Fruit fly (Drosophila melanogaster) whole organism, embryonic: Measurements from ENCODE around the gene CG14005.

Source experiments
- Atf6 ChIP-seq: fragments of 200-800 bp; sonication (Bioruptor generic); IDR thresholded peaks from 2 replicates; pipeline ENCODE4 v1.3.6; 2022; ENCODE audit warnings: missing biosample characterization, missing genetic modification characterization
- CG11247 ChIP-seq: fragments of 200-800 bp; sonication (Bioruptor generic); IDR thresholded peaks from 2 replicates; pipeline ENCODE4 v1.3.6; 2022; ENCODE audit warnings: missing biosample characterization, missing genetic modification characterization
- CG13894 ChIP-seq: fragments of 200-800 bp; sonication (Bioruptor generic); optimal IDR thresholded peaks from 3 replicates; lab custom pipeline; 2018; ENCODE audit warnings: missing biosample characterization, mild to moderate bottlenecking, missing genetic modification characterization, moderate library complexity
- CG14050 ChIP-seq: fragments of 200-800 bp; sonication (Bioruptor generic); IDR thresholded peaks from 3 replicates; pipeline ENCODE4 v1.3.6; 2022; ENCODE audit warnings: missing biosample characterization, missing genetic modification characterization
- CG15479 ChIP-seq: fragments of 200-800 bp; sonication (Bioruptor generic); optimal IDR thresholded peaks from 3 replicates; lab custom pipeline; 2019; ENCODE audit warnings: missing biosample characterization, mild to moderate bottlenecking, missing genetic modification characterization, moderate library complexity
- CG15514 ChIP-seq: fragments of 200-800 bp; sonication (Bioruptor generic); optimal IDR thresholded peaks from 3 replicates; lab custom pipeline; 2017; ENCODE audit warnings: missing biosample characterization, missing genetic modification characterization, mild to moderate bottlenecking, moderate library complexity, missing genetic modification reagents
- CG16813 ChIP-seq: fragments of 200-800 bp; sonication (Bioruptor generic); IDR thresholded peaks from 3 replicates; pipeline ENCODE4 v1.3.6; 2022; ENCODE audit warnings: missing biosample characterization, missing genetic modification characterization; ENCODE audit not compliant: partially characterized antibody
- CG17385 ChIP-seq: fragments of 200-800 bp; sonication (Bioruptor generic); optimal IDR thresholded peaks from 3 replicates; lab custom pipeline; 2018; ENCODE audit warnings: missing biosample characterization, mild to moderate bottlenecking, missing genetic modification characterization
- CG17612 ChIP-seq: fragments of 200-800 bp; sonication (Bioruptor generic); IDR thresholded peaks from 2 replicates; pipeline ENCODE4 v1.3.6; 2022; ENCODE audit warnings: missing biosample characterization, missing genetic modification characterization
- CG18599 ChIP-seq: fragments of 200-800 bp; sonication (Bioruptor generic); optimal IDR thresholded peaks from 3 replicates; lab custom pipeline; 2017; ENCODE audit warnings: missing biosample characterization, missing genetic modification characterization, mild to moderate bottlenecking, moderate library complexity, missing genetic modification reagents
- CG2678 ChIP-seq: fragments of 200-800 bp; sonication (Bioruptor generic); optimal IDR thresholded peaks from 3 replicates; lab custom pipeline; 2019; ENCODE audit warnings: missing biosample characterization, mild to moderate bottlenecking, missing genetic modification characterization, moderate library complexity
- CG33213 ChIP-seq: fragments of 200-800 bp; sonication (Bioruptor generic); optimal IDR thresholded peaks from 3 replicates; lab custom pipeline; 2016; ENCODE audit warnings: missing biosample characterization, missing genetic modification characterization
- CG5953 ChIP-seq: fragments of 200-800 bp; sonication (Bioruptor generic); IDR thresholded peaks from 2 replicates; pipeline ENCODE4 v1.3.6; 2022; ENCODE audit warnings: missing biosample characterization, missing genetic modification characterization
- CG7556 ChIP-seq: fragments of 200-800 bp; sonication (Bioruptor generic); optimal IDR thresholded peaks from 2 replicates; lab custom pipeline; 2017; ENCODE audit warnings: missing biosample characterization, mild to moderate bottlenecking, missing genetic modification characterization
- CG9797 ChIP-seq: fragments of 200-800 bp; sonication (Bioruptor generic); optimal IDR thresholded peaks from 3 replicates; lab custom pipeline; 2018; ENCODE audit warnings: missing biosample characterization, mild to moderate bottlenecking, missing genetic modification characterization
- Doc3 ChIP-seq: fragments of 200-800 bp; sonication (Bioruptor generic); IDR thresholded peaks from 3 replicates; pipeline ENCODE4 v1.3.6; 2022; ENCODE audit warnings: missing biosample characterization, missing genetic modification characterization; ENCODE audit not compliant: partially characterized antibody
- Ets65A ChIP-seq: fragments of 200-800 bp; sonication (Bioruptor generic); peaks from one replicate; lab custom pipeline; 2016; ENCODE audit warnings: missing biosample characterization, missing genetic modification characterization
- Fer2 ChIP-seq: fragments of 200-800 bp; sonication (Bioruptor generic); optimal IDR thresholded peaks from 2 replicates; lab custom pipeline; 2018; ENCODE audit warnings: missing biosample characterization, mild to moderate bottlenecking, missing genetic modification characterization, moderate library complexity
- HLH4C ChIP-seq: fragments of 200-800 bp; sonication (Bioruptor generic); IDR thresholded peaks from 3 replicates; pipeline ENCODE4 v1.3.6; 2022; ENCODE audit warnings: missing biosample characterization, missing genetic modification characterization; ENCODE audit not compliant: partially characterized antibody
- HLHmδ ChIP-seq: fragments of 200-800 bp; sonication (Bioruptor generic); optimal IDR thresholded peaks from 2 replicates; lab custom pipeline; 2018; ENCODE audit warnings: missing biosample characterization, mild to moderate bottlenecking, missing genetic modification characterization, moderate library complexity
- Hand ChIP-seq: fragments of 200-800 bp; sonication (Bioruptor generic); optimal IDR thresholded peaks from 2 replicates; lab custom pipeline; 2017; ENCODE audit warnings: mild to moderate bottlenecking, missing biosample characterization, missing genetic modification reagents, missing genetic modification characterization
- Hmx ChIP-seq: fragments of 200-800 bp; sonication (Bioruptor generic); optimal IDR thresholded peaks from 2 replicates; lab custom pipeline; 2016; ENCODE audit warnings: missing biosample characterization, missing genetic modification characterization
- Hr39 ChIP-seq: fragments of >200 bp; optimal IDR thresholded peaks from 2 replicates; lab custom pipeline; 2017
- MESR4 ChIP-seq: fragments of 200-800 bp; sonication (Bioruptor generic); optimal IDR thresholded peaks from 2 replicates; lab custom pipeline; 2018; ENCODE audit warnings: missing biosample characterization, mild to moderate bottlenecking, missing genetic modification characterization, moderate library complexity
- Nf-YC ChIP-seq: fragments of 200-800 bp; optimal IDR thresholded peaks from 3 replicates; lab custom pipeline; 2019; ENCODE audit warnings: missing biosample characterization, mild to moderate bottlenecking, missing genetic modification characterization, moderate library complexity
- Rfx ChIP-seq: fragments of 200-800 bp; sonication (Bioruptor generic); IDR thresholded peaks from 2 replicates; pipeline ENCODE4 v1.3.6; 2022; ENCODE audit warnings: missing biosample characterization, missing genetic modification characterization
- ash1 ChIP-seq: fragments of 200-800 bp; sonication (Bioruptor generic); optimal IDR thresholded peaks from 2 replicates; lab custom pipeline; 2018; ENCODE audit warnings: missing biosample characterization, mild to moderate bottlenecking, missing genetic modification characterization
- cad ChIP-seq: fragments of >200 bp; optimal IDR thresholded peaks from 2 replicates; lab custom pipeline; 2017; ENCODE audit warnings: missing biosample characterization, missing genetic modification characterization
- ci ChIP-seq: fragments of 200-800 bp; sonication (Bioruptor generic); IDR thresholded peaks from 3 replicates; pipeline ENCODE4 v1.3.6; 2022; ENCODE audit warnings: missing biosample characterization, missing genetic modification characterization
- crol ChIP-seq: fragments of 200-800 bp; sonication (Bioruptor generic); IDR thresholded peaks from 2 replicates; pipeline ENCODE4 v1.3.6; 2022; ENCODE audit warnings: missing biosample characterization, missing genetic modification characterization
- crp ChIP-seq, 2 experiments: fragments of 200-800 bp; sonication (Bioruptor generic); optimal IDR thresholded peaks; 2 replicates in 1 of 2; 3 replicates in 1 of 2; lab custom pipeline; 2017; ENCODE audit warnings: missing biosample characterization in 2 of 2, missing genetic modification characterization in 2 of 2, mild to moderate bottlenecking in 1 of 2, moderate library complexity in 1 of 2
- ham ChIP-seq: fragments of 200-800 bp; sonication (Bioruptor generic); IDR thresholded peaks from 2 replicates; pipeline ENCODE4 v1.3.6; 2022; ENCODE audit warnings: missing biosample characterization, missing genetic modification characterization
- hb ChIP-seq: fragments of 200-800 bp; sonication (Bioruptor generic); IDR thresholded peaks from 3 replicates; pipeline ENCODE4 v1.3.6; 2022; ENCODE audit warnings: missing biosample characterization, missing genetic modification characterization; ENCODE audit not compliant: partially characterized antibody
- jumu ChIP-seq: fragments of 200-800 bp; sonication (Bioruptor generic); optimal IDR thresholded peaks from 3 replicates; lab custom pipeline; 2016; ENCODE audit warnings: missing biosample characterization, missing genetic modification characterization
- knrl ChIP-seq: fragments of 200-800 bp; sonication (Bioruptor generic); IDR thresholded peaks from 3 replicates; pipeline ENCODE4 v1.3.6; 2022; ENCODE audit warnings: missing biosample characterization, missing genetic modification characterization; ENCODE audit not compliant: partially characterized antibody
- lbe ChIP-seq: fragments of 200-800 bp; sonication (Bioruptor generic); optimal IDR thresholded peaks from 2 replicates; lab custom pipeline; 2016; ENCODE audit warnings: missing biosample characterization, mild to moderate bottlenecking, missing genetic modification characterization
- lilli ChIP-seq: fragments of 200-800 bp; sonication (Bioruptor generic); optimal IDR thresholded peaks from 3 replicates; lab custom pipeline; 2016; ENCODE audit warnings: missing biosample characterization, missing genetic modification characterization
- pum ChIP-seq: fragments of 200-800 bp; sonication (Bioruptor generic); optimal IDR thresholded peaks from 2 replicates; lab custom pipeline; 2016; ENCODE audit warnings: missing biosample characterization, missing genetic modification characterization
- sd ChIP-seq: fragments of 200-800 bp; sonication (Bioruptor generic); optimal IDR thresholded peaks from 3 replicates; lab custom pipeline; 2018; ENCODE audit warnings: missing biosample characterization, mild to moderate bottlenecking, missing genetic modification characterization, moderate library complexity
- sug ChIP-seq: fragments of 200-800 bp; optimal IDR thresholded peaks from 2 replicates; lab custom pipeline; 2019; ENCODE audit warnings: missing biosample characterization, mild to moderate bottlenecking, missing genetic modification characterization, moderate library complexity
- tll ChIP-seq, 2 experiments: fragments of 200-800 bp in 1 of 2; fragments of >200 bp in 1 of 2; sonication (Bioruptor generic) in 1 of 2; optimal IDR thresholded peaks; 2 replicates each; lab custom pipeline; 2017 to 2019; ENCODE audit warnings: missing biosample characterization in 2 of 2, missing genetic modification characterization in 2 of 2, mild to moderate bottlenecking in 1 of 2, moderate library complexity in 1 of 2
- twi ChIP-seq: fragments of 200-800 bp; optimal IDR thresholded peaks from 2 replicates; lab custom pipeline; 2019; ENCODE audit warnings: missing biosample characterization, mild to moderate bottlenecking, missing genetic modification characterization, moderate library complexity
- vvl ChIP-seq: fragments of 200-800 bp; sonication (Bioruptor generic); IDR thresholded peaks from 2 replicates; pipeline ENCODE4 v1.3.6; 2022; ENCODE audit warnings: missing biosample characterization, missing genetic modification characterization
- wek ChIP-seq: fragments of 200-800 bp; sonication (Bioruptor generic); optimal IDR thresholded peaks from 3 replicates; lab custom pipeline; 2018; ENCODE audit warnings: missing biosample characterization, mild to moderate bottlenecking, missing genetic modification characterization, moderate library complexity
- zen ChIP-seq: fragments of 200-800 bp; sonication (Bioruptor generic); optimal IDR thresholded peaks from 3 replicates; lab custom pipeline; 2018; ENCODE audit warnings: missing biosample characterization, mild to moderate bottlenecking, missing genetic modification characterization, moderate library complexity
- zfh2 ChIP-seq: fragments of 200-800 bp; sonication (Bioruptor generic); optimal IDR thresholded peaks from 2 replicates; lab custom pipeline; 2016; ENCODE audit warnings: missing biosample characterization, missing genetic modification characterization

The CG14005 gene

DNA sequence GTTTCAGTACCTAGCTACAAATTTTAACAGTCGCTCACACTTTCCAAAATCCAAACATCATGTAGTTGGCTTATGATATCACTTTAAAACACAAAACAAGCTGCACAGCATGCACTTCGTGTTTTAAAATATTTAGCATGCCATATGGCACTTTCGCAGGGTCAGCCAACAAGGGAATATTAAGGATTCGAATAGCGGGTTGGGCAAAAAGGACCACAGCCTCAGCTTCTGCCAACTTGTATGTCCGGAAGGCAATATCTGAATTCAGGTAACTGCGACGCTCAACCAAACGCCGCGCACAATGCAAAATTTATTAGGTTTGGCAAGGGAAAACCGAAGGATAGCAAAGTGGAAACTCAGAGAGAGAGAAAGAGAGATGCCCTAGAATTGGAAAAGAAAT lies 12.5 kb downstream of the CG14005 start:
- TF ChIP-seq HLHmδ (GFP tag; lab: Kevin White, UChicago) (no peak), tll (GFP tag; optimal IDR thresholded peaks at IDR 0.05; lab: Kevin White, UChicago) (peak in 1 of 2 experiments; percentile 59), cad (GFP tag; lab: Kevin White, UChicago) (peak; percentile 54), CG15479 (GFP tag; lab: Kevin White, UChicago) (peak; percentile 15), Ets65A (GFP tag; lab: Kevin White, UChicago) (peak; percentile 29), zen (peak; percentile 46), CG17385 (GFP tag; lab: Kevin White, UChicago) (no peak), twi (peak; percentile 79)

- TF ChIP-seq Hmx (GFP tag; lab: Kevin White, UChicago) (no peak), CG2678 (tag; lab: Kevin White, UChicago) (no peak), tll (GFP tag; optimal IDR thresholded peaks at IDR 0.05; lab: Kevin White, UChicago) (no peak)
Measured at dm6 chr2L:5783731-5784130, 18.0 kb downstream of the CG14005 start, which contains the start of gene CG31913. Gene CG31913 (plus strand): TSS chr2L:5784031.

dm6 chr2L:5782866-5783265 lies 18.9 kb downstream of the CG14005 start:
- no peak for TF ChIP-seq knrl (GFP tag; lab: Robert Waterston, UW)
- peak; percentile 23 for TF ChIP-seq sug (tag; lab: Kevin White, UChicago)
- TF ChIP-seq Hr39 (lab: Kevin White, UChicago) = peak; percentile 59
- peak; percentile 68 for TF ChIP-seq Ets65A (GFP tag; lab: Kevin White, UChicago)
- TF ChIP-seq Nf-YC (tag; lab: Kevin White, UChicago) = no peak
- TF ChIP-seq hb (GFP tag; lab: Robert Waterston, UW) = 0 out of 3 replicates have a peak, but pooled peaks have one; percentile 43
- no peak for TF ChIP-seq CG5953
- peak; percentile 64 for TF ChIP-seq crol
- TF ChIP-seq CG18599 (GFP tag; lab: Kevin White, UChicago) = peak; percentile 23

- no peak for TF ChIP-seq CG15514 (GFP tag; lab: Kevin White, UChicago)
- no peak for TF ChIP-seq zfh2 (GFP tag; lab: Kevin White, UChicago)
- no peak for TF ChIP-seq CG7556 (GFP tag; lab: Kevin White, UChicago)
- TF ChIP-seq lilli (GFP tag; lab: Kevin White, UChicago) = no peak
- TF ChIP-seq Doc3 = 0 out of 3 replicates have a peak, but pooled peaks have one; percentile 29
- no peak for TF ChIP-seq ci (GFP tag; lab: Robert Waterston, UW)
- TF ChIP-seq vvl (GFP tag; lab: Robert Waterston, UW) = no peak
- no peak for TF ChIP-seq ash1
- TF ChIP-seq CG11247 = no peak
- TF ChIP-seq CG33213 = no peak
- TF ChIP-seq jumu = peak; percentile 31
- no peak for TF ChIP-seq pum (GFP tag; lab: Kevin White, UChicago)
- TF ChIP-seq lbe (GFP tag; lab: Kevin White, UChicago) = no peak
- peak; percentile 49 for TF ChIP-seq Rfx (GFP tag; lab: Robert Waterston, UW)
- TF ChIP-seq Fer2 = no peak
- no peak for TF ChIP-seq wek (GFP tag; lab: Kevin White, UChicago)
- peak; percentile 89 for TF ChIP-seq HLH4C
- TF ChIP-seq CG14050 (GFP tag; lab: Robert Waterston, UW) = no peak
- TF ChIP-seq Atf6 (GFP tag; lab: Robert Waterston, UW) = no peak
- TF ChIP-seq ham (GFP tag; lab: Robert Waterston, UW) = no peak
- TF ChIP-seq CG9797 (GFP tag; lab: Kevin White, UChicago) = no peak
- TF ChIP-seq Hand (GFP tag; lab: Kevin White, UChicago) = no peak
- 0 out of 2 replicates have a peak, but pooled peaks have one; percentile 14 for TF ChIP-seq CG17612 (GFP tag; lab: Robert Waterston, UW)
- TF ChIP-seq CG16813 = peak; percentile 72
- TF ChIP-seq CG13894 (tag; lab: Kevin White, UChicago) = no peak
- TF ChIP-seq crp (GFP tag; optimal IDR thresholded peaks at IDR 0.05; lab: Kevin White, UChicago) = no peak
- TF ChIP-seq sd (tag; lab: Kevin White, UChicago) = peak; percentile 17
- no peak for TF ChIP-seq MESR4 (GFP tag; lab: Kevin White, UChicago)
Measured at dm6 chr2L:5781181-5781580, 20.6 kb downstream of the CG14005 start.
